Worm (Caenorhabditis elegans) whole organism, midembryonic: ENCODE results near the gene pyt-1.

Experiments used
- T22C8.4 ChIP-seq: fragments of 200-800 bp; sonication (Bioruptor generic); IDR thresholded peaks from 2 replicates; pipeline ENCODE4 v1.3.6; 2022; ENCODE audit warnings: missing genetic modification characterization, missing compliant biosample characterization
- klf-2 ChIP-seq: fragments of 200-800 bp; sonication (Bioruptor generic); conservative IDR thresholded peaks from 2 replicates; pipeline ENCODE4 v1.3.6; 2022; ENCODE audit warnings: missing genetic modification reagents, missing genetic modification characterization, missing compliant biosample characterization
- ref-1 ChIP-seq: fragments of 200-800 bp; sonication (Bioruptor generic); conservative IDR thresholded peaks from 2 replicates; pipeline ENCODE4 v1.3.6; 2022; ENCODE audit warnings: missing genetic modification reagents, missing genetic modification characterization, missing compliant biosample characterization

ce11 chrV:10247673-10248239 lies 18.6 kb upstream of the pyt-1 start:
- no peak for TF ChIP-seq T22C8.4 (GFP tag; lab: Robert Waterston, UW)
- TF ChIP-seq ref-1 (GFP tag; lab: Robert Waterston, UW), result no peak
- no peak for TF ChIP-seq klf-2 (GFP tag; lab: Robert Waterston, UW)
